Worm (Caenorhabditis elegans) whole organism, L4/young adult: ENCODE measurements around the gene C10A4.3.

Source experiments
- W03F9.2 ChIP-seq: fragments of 150-350 bp; optimal IDR thresholded peaks from 2 replicates; lab custom pipeline; 2014; ENCODE audit warnings: missing biosample characterization, missing genetic modification characterization
- dao-5 ChIP-seq: sonication (generic microtip); optimal IDR thresholded peaks from 2 replicates; lab custom pipeline; 2016; ENCODE audit warnings: missing genotype, missing genetic modification characterization, moderate library complexity, missing compliant biosample characterization
- him-1 ChIP-seq: sonication (generic microtip); optimal IDR thresholded peaks from 2 replicates; lab custom pipeline; 2016; ENCODE audit warnings: missing genotype, missing genetic modification reagents, missing genetic modification characterization, missing compliant biosample characterization

C10A4.3 gene

DNA sequence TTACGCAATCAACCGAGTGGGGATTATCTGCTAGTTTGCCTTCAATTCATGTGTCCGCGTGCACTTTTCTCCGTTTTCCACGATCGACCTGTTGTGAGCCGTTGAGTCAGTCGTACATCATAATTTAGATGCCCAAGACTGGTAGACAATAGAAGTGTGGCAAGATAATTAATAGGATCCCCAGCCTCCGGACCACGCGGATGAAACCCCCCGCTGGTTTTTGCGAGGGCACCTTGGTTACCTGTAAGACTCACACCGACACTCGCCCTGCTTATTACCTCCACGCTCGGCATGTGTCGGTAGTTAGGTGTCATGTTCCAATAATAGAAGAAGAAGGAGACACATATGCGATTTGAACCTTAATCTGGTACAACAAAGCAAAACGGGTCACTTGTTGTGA, 50.5 kb downstream of the C10A4.3 start:
- TF ChIP-seq W03F9.2 (tag; lab: Kevin White, UChicago) (no peak), dao-5 (tag; lab: Kevin White, UChicago) (no peak), him-1 (no peak)

DNA sequence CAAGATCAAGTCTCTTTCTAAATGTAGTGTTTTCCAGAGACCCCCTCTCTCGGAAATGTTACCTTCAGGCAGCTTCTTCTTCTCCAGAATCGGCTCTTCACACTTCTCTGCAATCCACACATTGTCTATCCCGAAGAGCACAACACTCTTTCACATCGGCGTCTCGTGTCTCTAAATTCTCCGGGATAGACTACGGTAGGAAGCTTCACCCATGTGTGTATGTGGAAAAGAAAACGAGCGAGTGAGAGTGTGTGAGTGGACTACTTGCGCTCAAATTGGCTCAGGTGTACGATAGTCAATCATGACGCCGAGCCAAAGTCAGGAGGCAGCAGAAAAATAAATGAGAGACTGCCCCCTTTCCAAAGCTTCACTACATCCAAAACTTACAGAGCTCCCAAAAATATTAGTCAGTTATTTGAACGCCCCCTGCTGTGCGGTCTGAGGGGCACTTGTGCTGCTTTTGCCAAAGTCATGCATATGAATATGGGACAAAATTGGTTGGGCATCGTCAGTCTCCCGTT, 51.7 kb downstream of the C10A4.3 start:
- TF ChIP-seq W03F9.2 (tag; lab: Kevin White, UChicago): no peak
- no peak for TF ChIP-seq dao-5 (tag; lab: Kevin White, UChicago)
- no peak for TF ChIP-seq him-1
